Fruit fly (Drosophila melanogaster) whole organism, wandering third instar larva: ENCODE measurements around the gene Rim.

Experiments
- HLH106 ChIP-seq: fragments of 200-800 bp; optimal IDR thresholded peaks from 3 replicates; lab custom pipeline; 2019; ENCODE audit warnings: missing biosample characterization, mild to moderate bottlenecking, missing genetic modification characterization, moderate library complexity
- Myc ChIP-seq: fragments of >200 bp; optimal IDR thresholded peaks from 2 replicates; lab custom pipeline; 2017
- Vsx2 ChIP-seq: fragments of 200-300, 225-300 bp; sonication (Bioruptor generic); optimal IDR thresholded peaks from 2 replicates; lab custom pipeline; 2018; ENCODE audit warnings: missing biosample characterization, missing genetic modification characterization; ENCODE audit not compliant: partially characterized antibody
- dl ChIP-seq, 2 experiments: fragments of 175-275, 200-275 bp in 1 of 2; fragments of 200-275 bp in 1 of 2; sonication (Bioruptor generic); optimal IDR thresholded peaks; lab custom pipeline; 2018; ENCODE audit warnings: mild to moderate bottlenecking in 2 of 2, missing biosample characterization in 2 of 2, missing genetic modification characterization in 2 of 2, moderate library complexity in 2 of 2; ENCODE audit not compliant: partially characterized antibody in 2 of 2, insufficient read depth in 1 of 2
- dmrt93B ChIP-seq: fragments of 200-800 bp; sonication (Bioruptor generic); optimal IDR thresholded peaks from 2 replicates; lab custom pipeline; 2018; ENCODE audit warnings: missing biosample characterization, mild to moderate bottlenecking, missing genetic modification characterization
- fru ChIP-seq: fragments of 200-800 bp; sonication (Bioruptor generic); optimal IDR thresholded peaks from 3 replicates; lab custom pipeline; 2016; ENCODE audit warnings: missing biosample characterization, mild to moderate bottlenecking, missing genetic modification characterization
- lola ChIP-seq: fragments of >200 bp; optimal IDR thresholded peaks from 2 replicates; lab custom pipeline; 2017; ENCODE audit warnings: missing biosample characterization, missing genetic modification characterization
- psq ChIP-seq: fragments of 200-800 bp; sonication (Bioruptor generic); optimal IDR thresholded peaks from 3 replicates; lab custom pipeline; 2017; ENCODE audit warnings: missing biosample characterization, mild to moderate bottlenecking, missing genetic modification characterization, moderate library complexity
- rgr ChIP-seq: fragments of 200-800 bp; sonication (Bioruptor generic); optimal IDR thresholded peaks from 3 replicates; lab custom pipeline; 2016; ENCODE audit warnings: missing biosample characterization, mild to moderate bottlenecking, missing genetic modification characterization
- usp ChIP-seq: fragments of >200 bp; optimal IDR thresholded peaks from 2 replicates; lab custom pipeline; 2017; ENCODE audit warnings: missing biosample characterization, missing genetic modification characterization
- woc ChIP-seq: sonication (Bioruptor generic); optimal IDR thresholded peaks from 2 replicates; lab custom pipeline; 2016; ENCODE audit warnings: missing biosample characterization, mild to moderate bottlenecking, missing genetic modification characterization

DNA sequence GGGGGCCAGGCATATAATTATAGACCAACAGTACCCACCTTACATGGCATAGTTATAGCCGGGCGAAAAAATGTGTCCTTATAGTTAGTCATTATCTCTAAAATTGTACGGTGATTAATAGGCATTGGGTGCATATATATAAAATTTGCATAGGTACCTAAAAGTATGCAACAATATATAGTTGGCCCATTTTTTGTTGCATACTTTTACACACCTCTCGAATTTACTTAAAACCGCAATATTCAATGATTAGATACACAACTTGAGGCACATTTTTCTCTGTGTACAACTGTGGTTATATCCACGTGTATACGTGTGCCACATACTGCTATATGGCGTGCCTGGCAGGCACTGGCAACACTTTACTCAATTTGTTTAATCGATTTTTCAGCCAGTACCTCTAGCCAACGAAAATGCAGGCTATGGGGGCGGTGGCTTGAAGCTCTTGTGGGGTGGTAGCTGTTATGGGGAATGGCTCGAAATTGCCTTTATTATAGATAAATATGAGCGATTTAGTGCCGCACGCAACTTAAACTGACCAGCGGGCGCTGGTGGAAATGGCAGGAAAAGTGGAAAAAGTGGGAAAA, 16.3 kb upstream of the Rim start:
- TF ChIP-seq HLH106 (tag; lab: Kevin White, UChicago) (no peak), Myc (lab: Kevin White, UChicago) (no peak), dl (GFP tag; optimal IDR thresholded peaks at IDR 0.05; lab: Kevin White, UChicago; ENCODE audit: insufficient read depth in 1 of 2, partially characterized antibody in 2 of 2) (no peak), psq (no peak), lola (GFP tag; lab: Kevin White, UChicago) (no peak), woc (GFP tag; lab: Kevin White, UChicago) (no peak), dmrt93B (no peak), fru (GFP tag; lab: Kevin White, UChicago) (no peak), usp (GFP tag; lab: Kevin White, UChicago) (no peak), Vsx2 (GFP tag; lab: Kevin White, UChicago) (no peak), rgr (GFP tag; lab: Kevin White, UChicago) (no peak)
